Fruit fly (Drosophila melanogaster) whole organism, embryonic: ENCODE measurements around the gene CG12811.

Experiments used
- CG10543 ChIP-seq: fragments of 200-800 bp; sonication (Bioruptor generic); optimal IDR thresholded peaks from 3 replicates; lab custom pipeline; 2017; ENCODE audit warnings: missing biosample characterization, mild to moderate bottlenecking, missing genetic modification characterization, moderate library complexity
- CG11398 ChIP-seq: fragments of 200-800 bp; sonication (Bioruptor generic); optimal IDR thresholded peaks from 2 replicates; lab custom pipeline; 2016; ENCODE audit warnings: missing biosample characterization, missing genetic modification characterization
- CG12769 ChIP-seq: fragments of 200-800 bp; sonication (Bioruptor generic); optimal IDR thresholded peaks from 2 replicates; lab custom pipeline; 2019; ENCODE audit warnings: missing biosample characterization, mild to moderate bottlenecking, missing genetic modification characterization, moderate library complexity
- CG14710 ChIP-seq: fragments of 200-800 bp; sonication (Bioruptor generic); optimal IDR thresholded peaks from 3 replicates; lab custom pipeline; 2019; ENCODE audit warnings: missing biosample characterization, mild to moderate bottlenecking, missing genetic modification characterization, moderate library complexity
- CG15011 ChIP-seq: fragments of 200-800 bp; sonication (Bioruptor generic); optimal IDR thresholded peaks from 3 replicates; lab custom pipeline; 2018; ENCODE audit warnings: missing biosample characterization, mild to moderate bottlenecking, missing genetic modification characterization
- CG15073 ChIP-seq: fragments of 200-800 bp; sonication (Bioruptor generic); optimal IDR thresholded peaks from 2 replicates; lab custom pipeline; 2016; ENCODE audit warnings: missing biosample characterization, missing genetic modification characterization
- CG1603 ChIP-seq: fragments of 200-800 bp; sonication (Bioruptor generic); optimal IDR thresholded peaks from 2 replicates; lab custom pipeline; 2019; ENCODE audit warnings: missing biosample characterization, mild to moderate bottlenecking, missing genetic modification characterization, moderate library complexity
- CG17359 ChIP-seq: fragments of 200-800 bp; sonication (Bioruptor generic); optimal IDR thresholded peaks from 3 replicates; lab custom pipeline; 2018; ENCODE audit warnings: missing biosample characterization, mild to moderate bottlenecking, missing genetic modification characterization, moderate library complexity
- CG17385 ChIP-seq: fragments of 200-800 bp; sonication (Bioruptor generic); optimal IDR thresholded peaks from 3 replicates; lab custom pipeline; 2018; ENCODE audit warnings: missing biosample characterization, mild to moderate bottlenecking, missing genetic modification characterization
- CG17568 ChIP-seq: fragments of 200-800 bp; sonication (Bioruptor generic); optimal IDR thresholded peaks from 2 replicates; lab custom pipeline; 2018; ENCODE audit warnings: missing biosample characterization, mild to moderate bottlenecking, missing genetic modification characterization, moderate library complexity
- CG17802 ChIP-seq: fragments of 200-800 bp; sonication (Bioruptor generic); optimal IDR thresholded peaks from 2 replicates; lab custom pipeline; 2018; ENCODE audit warnings: missing biosample characterization, mild to moderate bottlenecking, missing genetic modification characterization, moderate library complexity
- CG17829 ChIP-seq: fragments of 200-800 bp; optimal IDR thresholded peaks from 2 replicates; lab custom pipeline; 2019; ENCODE audit warnings: missing biosample characterization, mild to moderate bottlenecking, missing genetic modification characterization, moderate library complexity
- CG1832 ChIP-seq: fragments of 200-800 bp; sonication (Bioruptor generic); optimal IDR thresholded peaks from 2 replicates; lab custom pipeline; 2017; ENCODE audit warnings: missing biosample characterization, mild to moderate bottlenecking, missing genetic modification characterization, inconsistent platforms
- CG18619 ChIP-seq: fragments of 200-800 bp; sonication (Bioruptor generic); optimal IDR thresholded peaks from 3 replicates; lab custom pipeline; 2017; ENCODE audit warnings: missing biosample characterization, mild to moderate bottlenecking, missing genetic modification characterization
- CG2712 ChIP-seq: fragments of 200-800 bp; optimal IDR thresholded peaks from 3 replicates; lab custom pipeline; 2019; ENCODE audit warnings: missing biosample characterization, mild to moderate bottlenecking, missing genetic modification characterization, moderate library complexity
- CG2875 ChIP-seq: fragments of 200-800 bp; sonication (Bioruptor generic); optimal IDR thresholded peaks from 2 replicates; lab custom pipeline; 2017; ENCODE audit warnings: missing biosample characterization, mild to moderate bottlenecking, missing genetic modification characterization, missing genetic modification reagents
- CG3407 ChIP-seq: fragments of 200-800 bp; sonication (Bioruptor generic); optimal IDR thresholded peaks from 2 replicates; lab custom pipeline; 2018; ENCODE audit warnings: missing biosample characterization, mild to moderate bottlenecking, missing genetic modification characterization
- CG34376 ChIP-seq: fragments of 200-800 bp; sonication (Bioruptor generic); optimal IDR thresholded peaks from 2 replicates; lab custom pipeline; 2018; ENCODE audit warnings: missing biosample characterization, mild to moderate bottlenecking, missing genetic modification characterization
- CG4328 ChIP-seq: fragments of 200-800 bp; sonication (Bioruptor generic); optimal IDR thresholded peaks from 3 replicates; lab custom pipeline; 2017; ENCODE audit warnings: missing biosample characterization, missing genetic modification reagents, missing genetic modification characterization
- CG8281 ChIP-seq: fragments of 200-800 bp; sonication (Bioruptor generic); optimal IDR thresholded peaks from 2 replicates; lab custom pipeline; 2018; ENCODE audit warnings: missing biosample characterization, mild to moderate bottlenecking, missing genetic modification characterization, moderate library complexity
- CG8924 ChIP-seq: fragments of 200-800 bp; optimal IDR thresholded peaks from 3 replicates; lab custom pipeline; 2019; ENCODE audit warnings: missing biosample characterization, mild to moderate bottlenecking, missing genetic modification characterization, moderate library complexity
- CG9876 ChIP-seq: fragments of 200-800 bp; sonication (Bioruptor generic); optimal IDR thresholded peaks from 2 replicates; lab custom pipeline; 2016; ENCODE audit warnings: missing biosample characterization, missing genetic modification characterization
- CHES-1-like ChIP-seq: fragments of 200-800 bp; sonication (Bioruptor generic); optimal IDR thresholded peaks from 2 replicates; lab custom pipeline; 2016; ENCODE audit warnings: missing biosample characterization, missing genetic modification characterization
- D19A ChIP-seq: fragments of 200-800 bp; optimal IDR thresholded peaks from 3 replicates; lab custom pipeline; 2019; ENCODE audit warnings: missing biosample characterization, mild to moderate bottlenecking, missing genetic modification characterization, moderate library complexity
- Deaf1 ChIP-seq: fragments of 200-800 bp; optimal IDR thresholded peaks from 3 replicates; lab custom pipeline; 2019; ENCODE audit warnings: missing biosample characterization, mild to moderate bottlenecking, missing genetic modification characterization, moderate library complexity
- Drgx ChIP-seq: fragments of 200-800 bp; sonication (Bioruptor generic); IDR thresholded peaks from 2 replicates; pipeline ENCODE4 v1.3.6; 2022; ENCODE audit warnings: missing biosample characterization, missing genetic modification characterization
- Hey ChIP-seq: fragments of 200-800 bp; sonication (Bioruptor generic); optimal IDR thresholded peaks from 3 replicates; lab custom pipeline; 2018; ENCODE audit warnings: missing biosample characterization, mild to moderate bottlenecking, missing genetic modification characterization
- Hr51 ChIP-seq, 2 experiments: fragments of 200-800 bp; sonication (Bioruptor generic); optimal IDR thresholded peaks; 2 replicates in 1 of 2; 3 replicates in 1 of 2; lab custom pipeline; 2016 to 2018; ENCODE audit warnings: missing biosample characterization in 2 of 2, missing genetic modification characterization in 2 of 2, mild to moderate bottlenecking in 1 of 2, moderate library complexity in 1 of 2
- NFAT ChIP-seq: fragments of 200-800 bp; sonication (Bioruptor generic); IDR thresholded peaks from 2 replicates; pipeline ENCODE4 v1.3.6; 2022; ENCODE audit warnings: missing biosample characterization, missing genetic modification characterization
- Neu2 ChIP-seq: fragments of 200-800 bp; sonication (Bioruptor generic); optimal IDR thresholded peaks from 3 replicates; lab custom pipeline; 2016; ENCODE audit warnings: missing biosample characterization, missing genetic modification characterization, borderline replicate concordance
- Side ChIP-seq: fragments of 200-800 bp; sonication (Bioruptor generic); optimal IDR thresholded peaks from 2 replicates; lab custom pipeline; 2016; ENCODE audit warnings: missing biosample characterization, missing genetic modification characterization
- al ChIP-seq: fragments of 200-800 bp; sonication (Bioruptor generic); IDR thresholded peaks from 2 replicates; pipeline ENCODE4 v1.3.6; 2022; ENCODE audit warnings: missing biosample characterization, missing genetic modification characterization
- da ChIP-seq: fragments of 200-800 bp; sonication (Bioruptor generic); optimal IDR thresholded peaks from 2 replicates; lab custom pipeline; 2016; ENCODE audit warnings: missing biosample characterization, missing genetic modification characterization
- dmrt99B ChIP-seq: fragments of 200-800 bp; sonication (Bioruptor generic); optimal IDR thresholded peaks from 2 replicates; lab custom pipeline; 2018; ENCODE audit warnings: missing biosample characterization, mild to moderate bottlenecking, missing genetic modification characterization, moderate library complexity
- esg ChIP-seq: fragments of 200-800 bp; sonication (Bioruptor generic); conservative IDR thresholded peaks from 2 replicates; pipeline ENCODE4 v1.3.6; 2022; ENCODE audit warnings: missing biosample characterization, missing genetic modification characterization
- gsb ChIP-seq: fragments of 200-800 bp; sonication (Bioruptor generic); IDR thresholded peaks from 2 replicates; pipeline ENCODE4 v1.3.6; 2022; ENCODE audit warnings: missing biosample characterization, missing genetic modification characterization
- mld ChIP-seq: fragments of 200-800 bp; sonication (Bioruptor generic); IDR thresholded peaks from 3 replicates; pipeline ENCODE4 v1.3.6; 2022; ENCODE audit warnings: missing biosample characterization, missing genetic modification characterization; ENCODE audit not compliant: partially characterized antibody
- nau ChIP-seq: fragments of 200-800 bp; sonication (Bioruptor generic); optimal IDR thresholded peaks from 3 replicates; lab custom pipeline; 2017; ENCODE audit warnings: missing biosample characterization, mild to moderate bottlenecking, missing genetic modification characterization, missing genetic modification reagents
- pita ChIP-seq: fragments of 200-800 bp; sonication (Bioruptor generic); optimal IDR thresholded peaks from 2 replicates; lab custom pipeline; 2017; ENCODE audit warnings: missing biosample characterization, mild to moderate bottlenecking, missing genetic modification characterization
- prd ChIP-seq, 3 experiments: fragments of >200 bp in 2 of 3; fragments of 200-800 bp in 1 of 3; sonication (Bioruptor generic) in 1 of 3; optimal IDR thresholded peaks in 2 of 3; IDR thresholded peaks in 1 of 3; 2 replicates in 2 of 3; 3 replicates in 1 of 3; pipeline versions ENCODE4 v1.3.6 to Lab custom; 2017 to 2022; ENCODE audit warnings: missing biosample characterization in 1 of 3, missing genetic modification characterization in 1 of 3
- sc ChIP-seq, 3 experiments: fragments of >200 bp in 2 of 3; fragments of 200-800 bp in 1 of 3; sonication (Bioruptor generic) in 1 of 3; optimal IDR thresholded peaks; 2 replicates in 2 of 3; 3 replicates in 1 of 3; lab custom pipeline; 2017; ENCODE audit warnings: mild to moderate bottlenecking in 1 of 3, missing biosample characterization in 1 of 3, missing genetic modification characterization in 1 of 3, missing genetic modification reagents in 1 of 3
- sd ChIP-seq: fragments of 200-800 bp; sonication (Bioruptor generic); optimal IDR thresholded peaks from 3 replicates; lab custom pipeline; 2018; ENCODE audit warnings: missing biosample characterization, mild to moderate bottlenecking, missing genetic modification characterization, moderate library complexity
- ssp ChIP-seq: fragments of 200-800 bp; sonication (Bioruptor generic); IDR thresholded peaks from 2 replicates; pipeline ENCODE4 v1.3.6; 2022; ENCODE audit warnings: missing biosample characterization, missing genetic modification characterization
- stwl ChIP-seq: fragments of 200-800 bp; sonication (Bioruptor generic); optimal IDR thresholded peaks from 3 replicates; lab custom pipeline; 2018; ENCODE audit warnings: missing biosample characterization, mild to moderate bottlenecking, missing genetic modification characterization, moderate library complexity
- tin ChIP-seq: fragments of 200-800 bp; sonication (Bioruptor generic); optimal IDR thresholded peaks from 3 replicates; lab custom pipeline; 2016; ENCODE audit warnings: missing biosample characterization, missing genetic modification characterization
- toy ChIP-seq: fragments of 200-800 bp; sonication (Bioruptor generic); IDR thresholded peaks from 2 replicates; pipeline ENCODE4 v1.3.6; 2022; ENCODE audit warnings: missing biosample characterization, missing genetic modification characterization
- unpg ChIP-seq: fragments of 200-800 bp; sonication (Bioruptor generic); optimal IDR thresholded peaks from 3 replicates; lab custom pipeline; 2018; ENCODE audit warnings: missing biosample characterization, mild to moderate bottlenecking, missing genetic modification characterization, moderate library complexity

The CG12811 gene

DNA sequence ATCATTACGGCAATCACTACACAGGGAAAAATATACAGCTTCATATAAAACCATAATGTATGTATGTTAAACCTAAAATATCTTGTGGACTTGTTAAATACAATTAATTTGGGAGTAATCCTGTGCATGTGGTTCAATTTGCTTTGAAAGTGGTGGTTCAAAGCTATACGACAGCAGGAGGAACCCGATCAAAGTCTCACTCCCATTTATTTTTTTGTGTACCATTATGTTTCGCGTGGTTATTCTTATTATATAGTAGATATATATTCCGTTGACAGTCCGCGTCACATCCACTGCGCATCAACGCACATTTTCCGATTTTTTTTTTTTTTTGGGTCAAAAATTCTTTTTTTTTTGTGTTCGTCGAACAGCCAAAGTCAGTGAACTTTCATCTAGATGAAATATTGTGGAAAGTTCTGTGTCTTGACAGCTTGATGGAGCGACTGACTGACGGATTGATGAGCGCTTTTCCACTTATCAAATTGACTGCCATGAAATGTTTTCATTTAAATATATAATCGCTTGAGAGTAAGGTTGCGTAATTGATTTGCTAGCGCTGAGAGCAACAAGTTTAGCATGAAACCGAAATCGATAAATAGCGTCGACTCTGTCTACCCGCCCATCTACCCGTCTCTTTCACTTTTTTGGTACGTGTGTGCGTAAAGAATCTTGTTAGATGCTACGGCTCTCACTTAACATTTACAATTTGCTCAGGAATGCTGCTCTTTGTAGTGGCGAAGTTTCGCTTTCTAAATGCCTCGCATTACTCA is 15.5 kb downstream of the CG12811 start (continued):
- peak in 1 of 2 experiments; percentile 47 for TF ChIP-seq Hr51 (GFP tag; optimal IDR thresholded peaks at IDR 0.05; lab: Kevin White, UChicago)
- TF ChIP-seq CG18619 (GFP tag; lab: Kevin White, UChicago) = peak; percentile 2
- TF ChIP-seq CG8924 (tag; lab: Kevin White, UChicago) = no peak
- TF ChIP-seq CG14710 = no peak
- peak; percentile 40 for TF ChIP-seq CG17359 (tag; lab: Kevin White, UChicago)
- TF ChIP-seq esg (GFP tag; lab: Robert Waterston, UW) = no peak
- TF ChIP-seq CG9876 = no peak
- TF ChIP-seq Drgx (GFP tag; lab: Robert Waterston, UW) = no peak
- TF ChIP-seq dmrt99B (tag; lab: Kevin White, UChicago) = peak; percentile 20
- TF ChIP-seq D19A = no peak
- no peak for TF ChIP-seq CG3407
- peak; percentile 15 for TF ChIP-seq sd (tag; lab: Kevin White, UChicago)
- TF ChIP-seq CG17802 = no peak
- no peak for TF ChIP-seq CG15073 (GFP tag; lab: Kevin White, UChicago)
- TF ChIP-seq stwl (tag; lab: Kevin White, UChicago) = no peak
- no peak for TF ChIP-seq CG10543 (GFP tag; lab: Kevin White, UChicago)
- TF ChIP-seq pita (GFP tag; lab: Kevin White, UChicago) = no peak
- peak; percentile 31 for TF ChIP-seq CG12769 (tag; lab: Kevin White, UChicago)
- TF ChIP-seq gsb (GFP tag; lab: Robert Waterston, UW) = no peak
- no peak for TF ChIP-seq da (GFP tag; lab: Kevin White, UChicago)
- TF ChIP-seq Side (GFP tag; lab: Kevin White, UChicago) = no peak
- no peak for TF ChIP-seq Deaf1
- TF ChIP-seq tin (GFP tag; lab: Kevin White, UChicago) = no peak
- no peak for TF ChIP-seq prd (optimal IDR thresholded peaks at IDR 0.05; lab: Kevin White, UChicago)
- TF ChIP-seq prd (GFP tag; IDR thresholded peaks at IDR 0.05; lab: Robert Waterston, UW) = peak; percentile 25; the same call in 1 of the 3 replicates
- no peak for TF ChIP-seq CG4328 (GFP tag; lab: Kevin White, UChicago)
- TF ChIP-seq sc (optimal IDR thresholded peaks at IDR 0.05; lab: Kevin White, UChicago) = no peak
- TF ChIP-seq sc (GFP tag; optimal IDR thresholded peaks at IDR 0.05; lab: Kevin White, UChicago) = no peak
- TF ChIP-seq al (GFP tag; lab: Robert Waterston, UW) = no peak
- TF ChIP-seq CG8281 (tag; lab: Kevin White, UChicago) = peak; percentile 99
- no peak for TF ChIP-seq CG1832 (GFP tag; lab: Kevin White, UChicago)
- no peak for TF ChIP-seq mld (GFP tag; lab: Robert Waterston, UW)
- TF ChIP-seq CG11398 = no peak
- no peak for TF ChIP-seq ssp (GFP tag; lab: Robert Waterston, UW)
- TF ChIP-seq CG17568 = no peak
- TF ChIP-seq unpg (GFP tag; lab: Kevin White, UChicago) = peak; percentile 30
- TF ChIP-seq Neu2 (GFP tag; lab: Kevin White, UChicago) = no peak
- peak; percentile 13 for TF ChIP-seq CG17385 (GFP tag; lab: Kevin White, UChicago)
- peak; percentile 30 for TF ChIP-seq CG1603 (tag; lab: Kevin White, UChicago)
- peak; percentile 18 for TF ChIP-seq CG17829 (tag; lab: Kevin White, UChicago)
- TF ChIP-seq nau (GFP tag; lab: Kevin White, UChicago) = no peak
- no peak for TF ChIP-seq CHES-1-like
- TF ChIP-seq CG2875 (GFP tag; lab: Kevin White, UChicago) = peak; percentile 11
- TF ChIP-seq toy (GFP tag; lab: Robert Waterston, UW) = no peak
- TF ChIP-seq CG2712 = peak; percentile 22
- TF ChIP-seq Hey (tag; lab: Kevin White, UChicago) = no peak
- no peak for TF ChIP-seq NFAT (GFP tag; lab: Robert Waterston, UW)
- TF ChIP-seq CG15011 (GFP tag; lab: Kevin White, UChicago) = no peak
- no peak for TF ChIP-seq CG34376
